Fruit fly (Drosophila melanogaster): ENCODE results near the gene dyw.

- TF ChIP-seq bab1 (GFP tag; optimal IDR thresholded peaks at IDR 0.05) (peak; percentile 77), kay (GFP tag; ENCODE audit: borderline replicate concordance) (no peak), Crg-1 (GFP tag; optimal IDR thresholded peaks at IDR 0.05) (peak; percentile 32), CG14711 (tag; optimal IDR thresholded peaks at IDR 0.05) (peak; percentile 50), cic (GFP tag; optimal IDR thresholded peaks at IDR 0.05) (no peak), CG7045 (GFP tag; optimal IDR thresholded peaks at IDR 0.05) (peak; percentile 40)
These were observed 38.4 kb upstream of the dyw start, which contains the start of the genes ttm50 and CG2712 for dm6 chrX:2732127-2732526.

Measured in whole organism, adult.